Worm (Caenorhabditis elegans) whole organism, young adult: ENCODE results near the gene C06G4.4.
A peak's percentile ranks its signal among the peaks of the same experiment; 100 is the strongest.

ENCODE experiments used
- F57C9.4 ChIP-seq: sonication (generic microtip); optimal IDR thresholded peaks from 2 replicates; lab custom pipeline; 2017; ENCODE audit warnings: mild to moderate bottlenecking, missing genetic modification characterization, missing compliant biosample characterization
- ZK185.1 ChIP-seq: sonication (generic microtip); optimal IDR thresholded peaks from 2 replicates; lab custom pipeline; 2016; ENCODE audit warnings: mild to moderate bottlenecking, missing genetic modification characterization, missing compliant biosample characterization; ENCODE audit not compliant: poor library complexity, severe bottlenecking
- akir-1 ChIP-seq: fragments of 200-800 bp; sonication (Bioruptor generic); optimal IDR thresholded peaks from 2 replicates; lab custom pipeline; 2018; ENCODE audit warnings: mild to moderate bottlenecking, missing genetic modification characterization, moderate library complexity, missing compliant biosample characterization
- attf-3 ChIP-seq: fragments of 200-800 bp; sonication (Bioruptor generic); conservative IDR thresholded peaks from 2 replicates; pipeline ENCODE4 v1.3.6; 2022; ENCODE audit warnings: missing genetic modification reagents, missing genetic modification characterization, missing compliant biosample characterization
- ceh-27 ChIP-seq: fragments of 200-800 bp; sonication (Bioruptor generic); optimal IDR thresholded peaks from 2 replicates; lab custom pipeline; 2018; ENCODE audit warnings: mild to moderate bottlenecking, missing genetic modification characterization, moderate library complexity, missing compliant biosample characterization
- ceh-40 ChIP-seq: fragments of 200-800 bp; sonication (Bioruptor generic); IDR thresholded peaks from 2 replicates; pipeline ENCODE4 v1.3.6; 2022; ENCODE audit warnings: missing genetic modification characterization, missing compliant biosample characterization
- ets-4 ChIP-seq: fragments of 200-800 bp; sonication (Bioruptor generic); optimal IDR thresholded peaks from 2 replicates; lab custom pipeline; 2018; ENCODE audit warnings: mild to moderate bottlenecking, missing genetic modification characterization, missing compliant biosample characterization
- hmg-1.2 ChIP-seq: fragments of 200-800 bp; sonication (Bioruptor generic); IDR thresholded peaks from 2 replicates; pipeline ENCODE4 v1.3.6; 2022; ENCODE audit warnings: missing genetic modification reagents, missing genetic modification characterization, missing compliant biosample characterization
- mcd-1 ChIP-seq: fragments of 200-800 bp; sonication (Bioruptor generic); IDR thresholded peaks from 2 replicates; pipeline ENCODE4 v1.3.6; 2022; ENCODE audit warnings: missing genetic modification reagents, missing genetic modification characterization, missing compliant biosample characterization
- nhr-90 ChIP-seq: sonication (generic microtip); optimal IDR thresholded peaks from 2 replicates; lab custom pipeline; 2016; ENCODE audit warnings: missing genotype, mild to moderate bottlenecking, missing genetic modification characterization, missing compliant biosample characterization
- sdz-38 ChIP-seq: sonication (generic microtip); optimal IDR thresholded peaks from 2 replicates; lab custom pipeline; 2016; ENCODE audit warnings: missing genotype, missing genetic modification characterization, missing compliant biosample characterization
- unc-62 ChIP-seq: fragments of 150-350 bp; optimal IDR thresholded peaks from 2 replicates; lab custom pipeline; 2014; ENCODE audit warnings: missing biosample characterization, missing genetic modification reagents, missing genetic modification characterization
- ztf-26 ChIP-seq: sonication (generic microtip); optimal IDR thresholded peaks from 2 replicates; lab custom pipeline; 2017; ENCODE audit warnings: missing genetic modification characterization, missing compliant biosample characterization
- ztf-28 ChIP-seq: fragments of 200-800 bp; sonication (Bioruptor generic); IDR thresholded peaks from 2 replicates; pipeline ENCODE4 v1.3.6; 2022; ENCODE audit warnings: missing genetic modification reagents, missing genetic modification characterization, missing compliant biosample characterization

- TF ChIP-seq nhr-90: no peak
- TF ChIP-seq ceh-40 (GFP tag; lab: Robert Waterston, UW): no peak
- no peak for TF ChIP-seq akir-1 (GFP tag; lab: Kevin White, UChicago)
- no peak for TF ChIP-seq ztf-28 (GFP tag; lab: Robert Waterston, UW)
- TF ChIP-seq ztf-26 (tag; lab: Kevin White, UChicago): no peak
- no peak for TF ChIP-seq mcd-1 (GFP tag; lab: Robert Waterston, UW)
- no peak for TF ChIP-seq ZK185.1 (tag; lab: Kevin White, UChicago)
- no peak for TF ChIP-seq ceh-27 (GFP tag; lab: Kevin White, UChicago)
- TF ChIP-seq hmg-1.2 (GFP tag; lab: Robert Waterston, UW): peak; percentile 48; the same call in 1 of the 2 replicates
- TF ChIP-seq unc-62 (GFP tag; lab: Kevin White, UChicago): no peak
- no peak for TF ChIP-seq ets-4 (GFP tag; lab: Kevin White, UChicago)
- no peak for TF ChIP-seq F57C9.4 (tag; lab: Kevin White, UChicago)
- TF ChIP-seq attf-3 (GFP tag; lab: Robert Waterston, UW): no peak
- no peak for TF ChIP-seq sdz-38 (tag; lab: Kevin White, UChicago)
These were observed 19.9 kb upstream of the C06G4.4 start for ce11 chrIII:7997447-7998046.
